Worm (Caenorhabditis elegans) whole organism, L1 larva: ENCODE data around the gene R12B2.2.

ENCODE experiments used
- dpl-1 ChIP-seq, 3 experiments: fragments of 150-350 bp in 2 of 3; sonication (generic microtip) in 1 of 3; optimal IDR thresholded peaks; 2 replicates each; lab custom pipeline; 2014 to 2017; ENCODE audit warnings: missing biosample characterization in 3 of 3, missing genetic modification characterization in 3 of 3, missing genetic modification reagents in 3 of 3
- egl-27 ChIP-seq, 2 experiments: fragments of 150-350 bp in 1 of 2; sonication (generic microtip); optimal IDR thresholded peaks; 3 replicates each; lab custom pipeline; 2017 to 2018; ENCODE audit warnings: missing biosample characterization in 2 of 2, missing genetic modification characterization in 2 of 2, missing genetic modification reagents in 2 of 2
- fkh-4 ChIP-seq: sonication (generic microtip); optimal IDR thresholded peaks from 2 replicates; lab custom pipeline; 2016; ENCODE audit warnings: missing compliant biosample characterization, missing genetic modification characterization, borderline replicate concordance
- jun-1 ChIP-seq: fragments of 150-350 bp; optimal IDR thresholded peaks from 2 replicates; lab custom pipeline; 2014; ENCODE audit warnings: missing biosample characterization, missing genetic modification reagents, missing genetic modification characterization
- lsy-2 ChIP-seq, 2 experiments: fragments of 150-350 bp; optimal IDR thresholded peaks; 2 replicates each; lab custom pipeline; 2014; ENCODE audit warnings: missing biosample characterization in 2 of 2, missing genetic modification characterization in 2 of 2
- nhr-237 ChIP-seq: fragments of 150-350 bp; optimal IDR thresholded peaks from 2 replicates; lab custom pipeline; 2014; ENCODE audit warnings: missing biosample characterization, missing genetic modification characterization
- nhr-77 ChIP-seq: fragments of 150-350 bp; optimal IDR thresholded peaks from 2 replicates; lab custom pipeline; 2014; ENCODE audit warnings: missing biosample characterization, missing genetic modification characterization
- pag-3 ChIP-seq: sonication (generic microtip); optimal IDR thresholded peaks from 2 replicates; lab custom pipeline; 2017; ENCODE audit warnings: missing genetic modification characterization, mild to moderate bottlenecking, missing compliant biosample characterization, antibody characterized with exemption, borderline replicate concordance; ENCODE audit not compliant: insufficient read depth
- tbx-2 ChIP-seq: sonication (generic microtip); optimal IDR thresholded peaks from 2 replicates; lab custom pipeline; 2016; ENCODE audit warnings: missing genetic modification characterization, missing compliant biosample characterization
- unc-62 ChIP-seq: fragments of 150-350 bp; optimal IDR thresholded peaks from 2 replicates; lab custom pipeline; 2014; ENCODE audit warnings: missing biosample characterization, missing genetic modification reagents, missing genetic modification characterization
- unc-98 ChIP-seq: fragments of 200-800 bp; sonication (Bioruptor generic); IDR thresholded peaks from 2 replicates; pipeline ENCODE4 v1.3.6; 2022; ENCODE audit warnings: missing genetic modification characterization, missing compliant biosample characterization
- zag-1 ChIP-seq: fragments of 150-350 bp; optimal IDR thresholded peaks from 2 replicates; lab custom pipeline; 2014; ENCODE audit warnings: missing biosample characterization, missing genetic modification characterization
- ztf-11 ChIP-seq, 2 experiments: sonication (generic microtip); optimal IDR thresholded peaks; 2 replicates each; lab custom pipeline; 2016 to 2017; ENCODE audit warnings: missing genetic modification characterization in 2 of 2, missing biosample characterization in 1 of 2, missing compliant biosample characterization in 1 of 2

ce11 chrIII:5790550-5790949 lies 16.3 kb upstream of the R12B2.2 start, which contains the start of gene rev-3:
- TF ChIP-seq nhr-237 = no peak
- TF ChIP-seq jun-1 (tag; lab: Kevin White, UChicago) = no peak
- no peak for TF ChIP-seq ztf-11 (tag; optimal IDR thresholded peaks at IDR 0.05; lab: Kevin White, UChicago)
- no peak for TF ChIP-seq lsy-2 (tag; optimal IDR thresholded peaks at IDR 0.05; lab: Kevin White, UChicago)
- TF ChIP-seq egl-27 (tag; optimal IDR thresholded peaks at IDR 0.05; lab: Kevin White, UChicago) = no peak
- TF ChIP-seq tbx-2 (tag; lab: Kevin White, UChicago) = no peak
- no peak for TF ChIP-seq nhr-77
- no peak for TF ChIP-seq dpl-1 (GFP tag; optimal IDR thresholded peaks at IDR 0.05; lab: Kevin White, UChicago)
- no peak for TF ChIP-seq zag-1 (tag; lab: Kevin White, UChicago)
- TF ChIP-seq pag-3 (tag; lab: Kevin White, UChicago) = no peak
- no peak for TF ChIP-seq unc-98
- no peak for TF ChIP-seq unc-62 (GFP tag; lab: Kevin White, UChicago)
- TF ChIP-seq fkh-4 = no peak
